Worm (Caenorhabditis elegans): ENCODE measurements around the gene nlp-50.
A peak's percentile ranks its signal among the peaks of the same experiment; 100 is the strongest.

nlp-50 gene

DNA sequence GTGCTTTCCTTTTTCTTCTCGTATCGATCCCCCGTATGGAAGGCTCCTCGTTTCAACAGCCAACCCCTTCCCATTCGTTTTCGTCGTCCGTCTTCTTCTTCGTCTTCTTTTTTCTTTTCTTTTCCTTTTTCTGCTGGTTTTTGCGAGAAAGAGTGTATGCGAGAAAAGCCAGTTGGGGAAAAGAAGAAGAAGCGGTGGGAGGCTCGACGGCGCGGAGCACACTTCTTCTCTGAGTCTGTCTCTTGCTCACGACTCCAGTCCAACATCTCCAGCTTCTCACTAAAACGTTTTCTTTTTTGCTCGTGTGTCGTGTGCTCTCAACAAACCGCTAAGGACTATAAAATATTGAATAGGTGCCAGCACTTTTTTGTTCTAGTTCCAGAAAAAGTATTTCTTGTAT is 43.7 kb downstream of the nlp-50 start:
- TF ChIP-seq ztf-23 (GFP tag; IDR thresholded peaks at IDR 0.05) (no peak), flt-1 (GFP tag; IDR thresholded peaks at IDR 0.05) (0 out of 2 replicates have a peak, but pooled peaks have one; percentile 18), T22C8.4 (GFP tag; IDR thresholded peaks at IDR 0.05) (no peak), tab-1 (GFP tag; IDR thresholded peaks at IDR 0.05) (no peak)

DNA sequence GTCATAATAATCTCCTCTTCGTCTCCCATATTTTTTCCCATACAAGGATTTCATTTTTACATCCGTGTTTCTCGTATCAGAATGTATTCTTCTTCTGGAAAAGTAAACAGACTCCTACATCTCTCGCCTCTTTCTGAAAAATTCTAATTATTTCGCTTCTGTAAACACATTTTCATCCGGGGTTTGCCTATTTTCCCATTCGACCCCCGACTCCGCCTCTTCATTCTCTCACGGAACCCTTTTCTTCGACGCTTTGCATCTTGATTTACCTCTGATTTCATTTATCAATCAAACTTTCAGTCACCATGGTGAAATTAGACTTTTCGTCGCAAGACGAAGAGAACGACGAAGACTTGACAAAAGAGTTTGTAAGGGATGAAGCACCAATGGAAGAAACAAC is 45.8 kb downstream of the nlp-50 start, which contains the start of gene snt-1:
snt-1 (plus strand) TSS at position 301 of the 400 bp plus-strand sequence.
- no peak for TF ChIP-seq cog-1 (tag; optimal IDR thresholded peaks at IDR 0.05)
- no peak for TF ChIP-seq klf-2 (GFP tag; conservative IDR thresholded peaks at IDR 0.05)
- TF ChIP-seq tab-1 (GFP tag; IDR thresholded peaks at IDR 0.05), result no peak
- no peak for TF ChIP-seq ztf-29 (GFP tag; IDR thresholded peaks at IDR 0.05)
- no peak for TF ChIP-seq flt-1 (GFP tag; IDR thresholded peaks at IDR 0.05)
- TF ChIP-seq ref-1 (GFP tag; conservative IDR thresholded peaks at IDR 0.05), result no peak
- TF ChIP-seq med-1 (GFP tag; optimal IDR thresholded peaks at IDR 0.05; ENCODE audit: insufficient read depth), result no peak
- TF ChIP-seq ztf-23 (GFP tag; IDR thresholded peaks at IDR 0.05), result no peak
- no peak for TF ChIP-seq T22C8.4 (GFP tag; IDR thresholded peaks at IDR 0.05)

DNA sequence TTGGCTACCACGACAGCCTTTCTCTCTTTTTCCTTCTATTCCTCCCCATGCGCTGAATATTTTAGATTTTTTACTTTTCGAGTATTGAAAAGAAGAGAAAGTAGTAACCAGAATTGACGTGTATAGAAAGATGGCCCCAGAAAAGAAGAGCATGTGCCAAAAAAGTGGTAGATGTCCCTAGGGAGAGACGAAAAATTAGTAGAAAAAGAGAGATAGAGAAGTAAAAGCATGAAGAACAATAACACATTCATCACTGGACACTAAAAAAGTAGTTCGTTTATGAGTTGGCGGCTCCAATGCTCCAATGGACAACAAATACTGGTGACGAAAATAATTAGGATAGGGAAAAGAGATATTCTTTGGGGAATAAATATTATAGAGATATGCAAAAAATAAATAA is 47.7 kb downstream of the nlp-50 start:
- TF ChIP-seq ztf-23 (GFP tag; IDR thresholded peaks at IDR 0.05), result no peak
- TF ChIP-seq cog-1 (tag; optimal IDR thresholded peaks at IDR 0.05), result no peak
- no peak for TF ChIP-seq klf-2 (GFP tag; conservative IDR thresholded peaks at IDR 0.05)
- no peak for TF ChIP-seq T22C8.4 (GFP tag; IDR thresholded peaks at IDR 0.05)
- TF ChIP-seq med-1 (GFP tag; optimal IDR thresholded peaks at IDR 0.05; ENCODE audit: insufficient read depth), result no peak
- no peak for TF ChIP-seq tab-1 (GFP tag; IDR thresholded peaks at IDR 0.05)
- TF ChIP-seq ztf-29 (GFP tag; IDR thresholded peaks at IDR 0.05), result no peak
- no peak for TF ChIP-seq ref-1 (GFP tag; conservative IDR thresholded peaks at IDR 0.05)
- TF ChIP-seq flt-1 (GFP tag; IDR thresholded peaks at IDR 0.05), result no peak

Data from whole organism, midembryonic.